Fruit fly (Drosophila melanogaster): Measurements from ENCODE around the gene WASp.

The WASp gene

dm6 chr3R:28831626-28832267, at the start of gene WASp:
Gene WASp (minus strand): TSS chr3R:28832024.
- peak; percentile 14 for TF ChIP-seq cic (GFP tag; optimal IDR thresholded peaks at IDR 0.05)
- TF ChIP-seq CG11617 (GFP tag; optimal IDR thresholded peaks at IDR 0.05), result no peak
- peak; percentile 2 for TF ChIP-seq toe (GFP tag; optimal IDR thresholded peaks at IDR 0.05)
- peak; percentile 24 for TF ChIP-seq Crg-1 (GFP tag; optimal IDR thresholded peaks at IDR 0.05)
- peak; percentile 6 for TF ChIP-seq CG5204 (GFP tag; optimal IDR thresholded peaks at IDR 0.05)
- TF ChIP-seq pad (GFP tag; optimal IDR thresholded peaks at IDR 0.05), result peak; percentile 18
- peak; percentile 70 for TF ChIP-seq CG7101 (tag; optimal IDR thresholded peaks at IDR 0.05)
- peak; percentile 43 for TF ChIP-seq Mnt (GFP tag; optimal IDR thresholded peaks at IDR 0.05)
- TF ChIP-seq bab1 (GFP tag; optimal IDR thresholded peaks at IDR 0.05), result peak; percentile 76
- no peak for TF ChIP-seq cnc (optimal IDR thresholded peaks at IDR 0.05)
- no peak for TF ChIP-seq kay (GFP tag; ENCODE audit: borderline replicate concordance)
- peak; percentile 33 for TF ChIP-seq CG14711 (tag; optimal IDR thresholded peaks at IDR 0.05)
- TF ChIP-seq CG12768 (GFP tag; optimal IDR thresholded peaks at IDR 0.05), result no peak
- TF ChIP-seq Hr96 (GFP tag; optimal IDR thresholded peaks at IDR 0.05), result peak; percentile 40
- peak; percentile 56 for TF ChIP-seq CG1620 (GFP tag; optimal IDR thresholded peaks at IDR 0.05)
- TF ChIP-seq CG7045 (GFP tag; optimal IDR thresholded peaks at IDR 0.05), result no peak
- TF ChIP-seq ovo (GFP tag; optimal IDR thresholded peaks at IDR 0.05), result peak; percentile 66
- TF ChIP-seq Clk (GFP tag; optimal IDR thresholded peaks at IDR 0.05), result no peak
- peak; percentile 32 for TF ChIP-seq CG33017 (tag; optimal IDR thresholded peaks at IDR 0.05)
- peak; percentile 5 for TF ChIP-seq tj (GFP tag; optimal IDR thresholded peaks at IDR 0.05)

DNA sequence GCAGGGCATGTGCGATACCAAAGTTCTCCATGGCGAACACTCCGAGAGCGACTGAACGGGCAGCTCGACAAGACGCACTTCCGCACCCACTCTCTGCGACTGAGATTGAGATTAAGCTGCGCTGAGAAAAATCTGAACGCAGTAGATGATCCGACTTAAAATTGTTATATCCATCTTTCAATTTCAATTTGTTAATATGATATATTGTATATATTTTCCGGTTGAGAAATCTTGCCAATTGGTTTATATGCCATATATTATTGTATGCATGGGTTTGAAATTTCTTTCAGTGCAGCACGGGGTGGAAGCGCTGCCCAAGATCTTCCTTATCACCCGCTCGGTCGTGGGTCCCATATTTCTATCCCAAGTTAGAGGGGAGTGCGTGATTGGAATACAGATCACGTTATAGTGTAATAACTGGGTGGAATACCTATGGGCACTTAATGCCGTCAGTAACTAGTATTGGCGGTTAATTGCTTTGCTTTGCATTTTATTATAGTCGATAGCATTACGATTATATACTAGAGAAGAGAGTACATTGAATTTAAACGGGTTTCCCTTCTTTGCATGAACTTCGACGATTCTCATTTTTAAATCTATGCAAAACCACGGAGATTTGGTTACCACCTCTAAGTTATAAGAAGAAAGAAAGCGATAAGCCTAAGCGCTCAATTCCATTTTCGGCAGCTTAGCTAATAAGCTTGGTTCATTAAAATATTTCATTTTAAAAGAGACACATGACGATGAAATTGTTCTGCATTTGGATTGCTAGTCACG, 48.4 kb upstream of the WASp start, which contains the start of the genes Nepl19 and Nepl20:
TSS of gene Nepl19 (minus strand) at position 57 of the 777 bp plus-strand sequence.
TSS of gene Nepl20 (plus strand) at position 727 of the 777 bp plus-strand sequence.
- TF ChIP-seq bab1 (GFP tag; optimal IDR thresholded peaks at IDR 0.05), result no peak
- peak; percentile 80 for TF ChIP-seq CG11617 (GFP tag; optimal IDR thresholded peaks at IDR 0.05)
- TF ChIP-seq ovo (GFP tag; optimal IDR thresholded peaks at IDR 0.05), result no peak
- TF ChIP-seq Mnt (GFP tag; optimal IDR thresholded peaks at IDR 0.05), result peak; percentile 58
- TF ChIP-seq pad (GFP tag; optimal IDR thresholded peaks at IDR 0.05), result peak; percentile 65
- peak; percentile 76 for TF ChIP-seq CG5204 (GFP tag; optimal IDR thresholded peaks at IDR 0.05)
- TF ChIP-seq cnc (optimal IDR thresholded peaks at IDR 0.05), result no peak
- peak; percentile 58 for TF ChIP-seq Crg-1 (GFP tag; optimal IDR thresholded peaks at IDR 0.05)
- TF ChIP-seq CG1620 (GFP tag; optimal IDR thresholded peaks at IDR 0.05), result peak; percentile 20
- peak; percentile 95 for TF ChIP-seq CG12768 (GFP tag; optimal IDR thresholded peaks at IDR 0.05)
- TF ChIP-seq kay (GFP tag; ENCODE audit: borderline replicate concordance), result no peak
- peak; percentile 92 for TF ChIP-seq CG33017 (tag; optimal IDR thresholded peaks at IDR 0.05)
- TF ChIP-seq Clk (GFP tag; optimal IDR thresholded peaks at IDR 0.05), result peak; percentile 85
- peak; percentile 79 for TF ChIP-seq CG14711 (tag; optimal IDR thresholded peaks at IDR 0.05)
- peak; percentile 83 for TF ChIP-seq CG7045 (GFP tag; optimal IDR thresholded peaks at IDR 0.05)
- TF ChIP-seq tj (GFP tag; optimal IDR thresholded peaks at IDR 0.05), result peak; percentile 68
- TF ChIP-seq cic (GFP tag; optimal IDR thresholded peaks at IDR 0.05), result peak; percentile 74
- peak; percentile 85 for TF ChIP-seq CG7101 (tag; optimal IDR thresholded peaks at IDR 0.05)
- peak; percentile 61 for TF ChIP-seq Hr96 (GFP tag; optimal IDR thresholded peaks at IDR 0.05)
- TF ChIP-seq toe (GFP tag; optimal IDR thresholded peaks at IDR 0.05), result peak; percentile 70

DNA sequence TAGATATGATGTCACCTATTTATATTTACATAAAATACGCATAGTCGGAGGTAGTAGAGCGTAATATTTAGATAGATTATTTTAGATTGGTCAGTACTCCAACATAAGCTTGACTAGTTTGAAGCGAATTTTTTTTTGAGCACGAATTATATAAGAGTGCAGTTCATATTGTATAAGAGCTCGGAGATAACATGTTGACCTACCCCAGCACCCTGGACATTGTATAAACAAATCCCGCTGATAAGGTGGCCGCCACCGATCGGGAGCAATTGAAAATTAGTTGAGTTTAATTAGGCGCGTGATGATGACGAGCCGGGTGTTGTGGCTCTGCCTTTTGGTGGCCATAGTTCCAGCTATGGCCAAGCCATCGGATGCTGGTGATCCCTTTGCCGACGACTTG, 43.5 kb upstream of the WASp start, which contains the start of gene Nepl18:
TSS of gene Nepl18 (plus strand) at position 277 of the 400 bp plus-strand sequence.
- TF ChIP-seq Mnt (GFP tag; optimal IDR thresholded peaks at IDR 0.05) (no peak), CG11617 (GFP tag; optimal IDR thresholded peaks at IDR 0.05) (no peak), bab1 (GFP tag; optimal IDR thresholded peaks at IDR 0.05) (no peak), CG1620 (GFP tag; optimal IDR thresholded peaks at IDR 0.05) (no peak), CG5204 (GFP tag; optimal IDR thresholded peaks at IDR 0.05) (no peak), Hr96 (GFP tag; optimal IDR thresholded peaks at IDR 0.05) (no peak), CG7045 (GFP tag; optimal IDR thresholded peaks at IDR 0.05) (no peak), CG7101 (tag; optimal IDR thresholded peaks at IDR 0.05) (no peak), pad (GFP tag; optimal IDR thresholded peaks at IDR 0.05) (no peak), Crg-1 (GFP tag; optimal IDR thresholded peaks at IDR 0.05) (no peak), cnc (optimal IDR thresholded peaks at IDR 0.05) (no peak), toe (GFP tag; optimal IDR thresholded peaks at IDR 0.05) (no peak), CG12768 (GFP tag; optimal IDR thresholded peaks at IDR 0.05) (no peak), tj (GFP tag; optimal IDR thresholded peaks at IDR 0.05) (no peak), kay (GFP tag; ENCODE audit: borderline replicate concordance) (no peak), cic (GFP tag; optimal IDR thresholded peaks at IDR 0.05) (no peak), Clk (GFP tag; optimal IDR thresholded peaks at IDR 0.05) (no peak)

- TF ChIP-seq Mnt (GFP tag; optimal IDR thresholded peaks at IDR 0.05) (no peak), pad (GFP tag; optimal IDR thresholded peaks at IDR 0.05) (no peak), CG1620 (GFP tag; optimal IDR thresholded peaks at IDR 0.05) (no peak), cic (GFP tag; optimal IDR thresholded peaks at IDR 0.05) (no peak), cnc (optimal IDR thresholded peaks at IDR 0.05) (no peak)
These were observed 40.8 kb upstream of the WASp start, which contains the start of gene Nepl17 for dm6 chr3R:28872605-28873004. Gene Nepl17 (plus strand): TSS chr3R:28872905.

DNA sequence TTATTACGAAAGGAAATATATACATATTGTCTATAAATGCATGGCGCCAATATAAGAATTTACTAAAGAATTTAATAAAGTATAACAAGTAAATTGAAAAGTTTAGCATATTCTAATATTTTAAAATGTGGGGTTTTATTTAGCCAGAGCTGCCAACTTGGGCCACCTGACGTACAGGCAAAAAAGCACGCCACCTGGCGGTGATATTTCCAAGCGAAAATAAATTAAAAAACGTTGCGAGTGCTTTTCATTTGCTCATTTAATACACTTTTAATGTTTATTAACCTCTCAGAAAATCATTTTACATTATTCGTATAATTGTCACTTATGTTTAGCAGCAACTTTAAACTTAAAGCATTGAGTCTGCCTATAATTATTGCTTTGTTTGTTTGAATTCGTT, 38.5 kb upstream of the WASp start:
- TF ChIP-seq CG1620 (GFP tag; optimal IDR thresholded peaks at IDR 0.05) (no peak), cic (GFP tag; optimal IDR thresholded peaks at IDR 0.05) (no peak), toe (GFP tag; optimal IDR thresholded peaks at IDR 0.05) (no peak), tj (GFP tag; optimal IDR thresholded peaks at IDR 0.05) (no peak), CG33017 (tag; optimal IDR thresholded peaks at IDR 0.05) (no peak), ovo (GFP tag; optimal IDR thresholded peaks at IDR 0.05) (no peak), kay (GFP tag; ENCODE audit: borderline replicate concordance) (peak; percentile 56), Hr96 (GFP tag; optimal IDR thresholded peaks at IDR 0.05) (no peak), CG7101 (tag; optimal IDR thresholded peaks at IDR 0.05) (no peak)

Data from whole organism, adult.